Worm (Caenorhabditis elegans) whole organism, young adult: ENCODE data around the gene dhs-18.

Experiments
- F22D6.2 ChIP-seq: sonication (generic microtip); optimal IDR thresholded peaks from 2 replicates; lab custom pipeline; 2016; ENCODE audit warnings: mild to moderate bottlenecking, missing genetic modification characterization, missing compliant biosample characterization
- dpff-1 ChIP-seq: sonication (generic microtip); optimal IDR thresholded peaks from 2 replicates; lab custom pipeline; 2017; ENCODE audit warnings: mild to moderate bottlenecking, missing genetic modification characterization, missing compliant biosample characterization
- him-1 ChIP-seq: sonication (generic microtip); optimal IDR thresholded peaks from 2 replicates; lab custom pipeline; 2016; ENCODE audit warnings: missing genotype, missing genetic modification reagents, missing genetic modification characterization, missing compliant biosample characterization

DNA sequence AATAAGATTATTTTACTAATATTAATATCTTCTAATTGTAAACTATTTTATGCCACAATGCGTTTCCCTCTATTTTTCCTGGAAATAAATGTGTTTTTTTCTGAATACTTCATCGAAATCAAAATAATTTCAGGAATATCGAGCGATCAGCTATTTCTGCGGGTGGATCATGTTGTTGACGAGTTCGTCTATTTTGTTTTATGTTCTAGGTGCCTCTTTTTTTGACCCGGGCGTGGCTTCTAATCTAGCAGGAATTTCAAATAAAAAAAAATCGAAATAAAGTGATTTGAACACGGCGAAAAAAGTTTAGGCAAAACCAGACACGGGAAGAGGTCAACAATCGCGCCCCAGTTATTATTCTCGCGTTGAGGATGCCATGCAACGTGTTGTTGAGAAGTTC is 5.3 kb upstream of the dhs-18 start, which contains the start of gene T04C12.33:
- TF ChIP-seq F22D6.2 (tag; lab: Kevin White, UChicago) (no peak), dpff-1 (tag; lab: Kevin White, UChicago) (no peak), him-1 (tag; lab: Kevin White, UChicago) (no peak)
